Worm (Caenorhabditis elegans) whole organism, late embryonic: ENCODE results near the gene C50F4.12.

ENCODE experiments used
- C38D4.7 ChIP-seq: fragments of 200-800 bp; sonication (Bioruptor generic); optimal IDR thresholded peaks from 2 replicates; lab custom pipeline; 2018; ENCODE audit warnings: mild to moderate bottlenecking, missing genetic modification characterization, moderate library complexity, missing compliant biosample characterization
- F13H6.1 ChIP-seq: sonication (generic microtip); optimal IDR thresholded peaks from 2 replicates; lab custom pipeline; 2016; ENCODE audit warnings: missing genetic modification characterization, missing compliant biosample characterization
- T23F11.4 ChIP-seq: fragments of 200-800 bp; sonication (Bioruptor generic); optimal IDR thresholded peaks from 2 replicates; lab custom pipeline; 2018; ENCODE audit warnings: mild to moderate bottlenecking, missing genetic modification characterization, missing compliant biosample characterization
- Y22D7AL.16 ChIP-seq: sonication (generic microtip); optimal IDR thresholded peaks from 2 replicates; lab custom pipeline; 2016; ENCODE audit warnings: missing genetic modification characterization, missing compliant biosample characterization
- ahr-1 ChIP-seq: sonication (generic microtip); optimal IDR thresholded peaks from 2 replicates; lab custom pipeline; 2016; ENCODE audit warnings: missing genetic modification characterization, missing compliant biosample characterization
- ceh-18 ChIP-seq: sonication (generic microtip); optimal IDR thresholded peaks from 2 replicates; lab custom pipeline; 2016; ENCODE audit warnings: missing genetic modification characterization, missing compliant biosample characterization
- ceh-19 ChIP-seq: fragments of 200-800 bp; sonication (Bioruptor generic); optimal IDR thresholded peaks from 2 replicates; lab custom pipeline; 2018; ENCODE audit warnings: mild to moderate bottlenecking, missing genetic modification characterization, missing compliant biosample characterization
- ceh-2 ChIP-seq: sonication (generic microtip); optimal IDR thresholded peaks from 2 replicates; lab custom pipeline; 2016; ENCODE audit warnings: missing genotype, missing genetic modification characterization, missing compliant biosample characterization
- ceh-24 ChIP-seq: sonication (generic microtip); optimal IDR thresholded peaks from 2 replicates; lab custom pipeline; 2016; ENCODE audit warnings: mild to moderate bottlenecking, missing genetic modification characterization, missing compliant biosample characterization
- ceh-31 ChIP-seq: sonication (generic microtip); optimal IDR thresholded peaks from 2 replicates; lab custom pipeline; 2016; ENCODE audit warnings: missing genetic modification characterization, missing compliant biosample characterization
- ceh-34 ChIP-seq: sonication (generic microtip); optimal IDR thresholded peaks from 2 replicates; lab custom pipeline; 2016; ENCODE audit warnings: mild to moderate bottlenecking, missing genetic modification characterization, missing compliant biosample characterization
- ceh-45 ChIP-seq: fragments of 200-800 bp; sonication (Bioruptor generic); IDR thresholded peaks from 2 replicates; pipeline ENCODE4 v1.3.6; 2022; ENCODE audit warnings: missing genetic modification reagents, missing genetic modification characterization, missing compliant biosample characterization
- ceh-48 ChIP-seq: sonication (generic microtip); optimal IDR thresholded peaks from 2 replicates; lab custom pipeline; 2016; ENCODE audit warnings: missing genetic modification characterization, inconsistent platforms, missing compliant biosample characterization
- ceh-6 ChIP-seq: fragments of 200-800 bp; sonication (Bioruptor generic); optimal IDR thresholded peaks from 2 replicates; lab custom pipeline; 2018; ENCODE audit warnings: mild to moderate bottlenecking, missing genetic modification characterization, missing compliant biosample characterization
- ceh-9 ChIP-seq: sonication (generic microtip); optimal IDR thresholded peaks from 2 replicates; lab custom pipeline; 2016; ENCODE audit warnings: mild to moderate bottlenecking, missing genetic modification characterization, inconsistent platforms, missing compliant biosample characterization
- che-1 ChIP-seq: sonication (generic microtip); optimal IDR thresholded peaks from 2 replicates; lab custom pipeline; 2016; ENCODE audit warnings: mild to moderate bottlenecking, missing genetic modification characterization, missing compliant biosample characterization
- elt-2 ChIP-seq: sonication (generic microtip); optimal IDR thresholded peaks from 2 replicates; lab custom pipeline; 2016; ENCODE audit warnings: missing genetic modification reagents, missing genetic modification characterization, missing compliant biosample characterization
- fkh-6 ChIP-seq: sonication (generic microtip); optimal IDR thresholded peaks from 2 replicates; lab custom pipeline; 2016; ENCODE audit warnings: missing genetic modification characterization, missing compliant biosample characterization
- hlh-13 ChIP-seq: fragments of 200-800 bp; sonication (Bioruptor generic); optimal IDR thresholded peaks from 2 replicates; lab custom pipeline; 2018; ENCODE audit warnings: mild to moderate bottlenecking, missing genetic modification characterization, missing compliant biosample characterization
- hlh-6 ChIP-seq: sonication (generic microtip); optimal IDR thresholded peaks from 2 replicates; lab custom pipeline; 2016; ENCODE audit warnings: missing genotype, missing genetic modification characterization, missing compliant biosample characterization
- lin-11 ChIP-seq: fragments of 200-800 bp; sonication (Bioruptor generic); optimal IDR thresholded peaks from 2 replicates; lab custom pipeline; 2018; ENCODE audit warnings: mild to moderate bottlenecking, missing genetic modification characterization, missing compliant biosample characterization
- madf-2 ChIP-seq: sonication (generic microtip); optimal IDR thresholded peaks from 2 replicates; lab custom pipeline; 2017; ENCODE audit warnings: missing genetic modification characterization, missing compliant biosample characterization
- mec-3 ChIP-seq: sonication (generic microtip); optimal IDR thresholded peaks from 2 replicates; lab custom pipeline; 2016; ENCODE audit warnings: borderline replicate concordance, missing genetic modification characterization, missing compliant biosample characterization
- nhr-11 ChIP-seq: fragments of 150-350 bp; optimal IDR thresholded peaks from 2 replicates; lab custom pipeline; 2014; ENCODE audit warnings: missing biosample characterization, missing genetic modification characterization
- nhr-232 ChIP-seq: sonication (generic microtip); optimal IDR thresholded peaks from 2 replicates; lab custom pipeline; 2016; ENCODE audit warnings: missing genetic modification characterization, missing compliant biosample characterization
- npax-4 ChIP-seq: sonication (generic microtip); optimal IDR thresholded peaks from 2 replicates; lab custom pipeline; 2016; ENCODE audit warnings: missing genetic modification characterization, missing compliant biosample characterization
- odd-2 ChIP-seq: sonication (generic microtip); optimal IDR thresholded peaks from 2 replicates; lab custom pipeline; 2017; ENCODE audit warnings: antibody characterized with exemption, mild to moderate bottlenecking, missing genetic modification characterization, missing compliant biosample characterization
- pat-9 ChIP-seq: fragments of 200-800 bp; sonication (Bioruptor generic); optimal IDR thresholded peaks from 2 replicates; lab custom pipeline; 2018; ENCODE audit warnings: mild to moderate bottlenecking, missing genetic modification characterization, moderate library complexity, missing compliant biosample characterization
- pha-2 ChIP-seq: sonication (generic microtip); optimal IDR thresholded peaks from 2 replicates; lab custom pipeline; 2017; ENCODE audit warnings: mild to moderate bottlenecking, missing genetic modification characterization, missing compliant biosample characterization
- pqm-1 ChIP-seq: sonication (generic microtip); optimal IDR thresholded peaks from 2 replicates; lab custom pipeline; 2016; ENCODE audit warnings: missing genetic modification characterization, missing compliant biosample characterization
- ref-2 ChIP-seq: sonication (generic microtip); optimal IDR thresholded peaks from 2 replicates; lab custom pipeline; 2016; ENCODE audit warnings: missing genetic modification characterization, missing compliant biosample characterization
- rnt-1 ChIP-seq: sonication (generic microtip); optimal IDR thresholded peaks from 2 replicates; lab custom pipeline; 2016; ENCODE audit warnings: missing genetic modification characterization, missing compliant biosample characterization
- sdc-2 ChIP-seq: sonication (generic microtip); optimal IDR thresholded peaks from 2 replicates; lab custom pipeline; 2016; ENCODE audit warnings: missing genotype, missing genetic modification characterization, missing compliant biosample characterization
- sox-2 ChIP-seq: fragments of 200-800 bp; sonication (Bioruptor generic); IDR thresholded peaks from 2 replicates; pipeline ENCODE4 v1.3.6; 2022; ENCODE audit warnings: missing genetic modification reagents, missing genetic modification characterization, missing compliant biosample characterization
- sox-4 ChIP-seq: sonication (generic microtip); optimal IDR thresholded peaks from 2 replicates; lab custom pipeline; 2017; ENCODE audit warnings: mild to moderate bottlenecking, missing genetic modification characterization, inconsistent platforms, missing compliant biosample characterization
- syd-9 ChIP-seq: sonication (generic microtip); optimal IDR thresholded peaks from 2 replicates; lab custom pipeline; 2016; ENCODE audit warnings: mild to moderate bottlenecking, missing genetic modification characterization, moderate library complexity, missing compliant biosample characterization
- unc-3 ChIP-seq, 2 experiments: fragments of 200-800 bp in 1 of 2; sonication (Bioruptor generic) in 1 of 2; sonication (generic microtip) in 1 of 2; conservative IDR thresholded peaks in 1 of 2; optimal IDR thresholded peaks in 1 of 2; 2 replicates each; pipeline versions ENCODE4 v1.3.6 to Lab custom; 2016 to 2022; ENCODE audit warnings: missing compliant biosample characterization in 2 of 2, missing genetic modification characterization in 2 of 2, missing genetic modification reagents in 1 of 2
- unc-42 ChIP-seq: sonication (generic microtip); optimal IDR thresholded peaks from 2 replicates; lab custom pipeline; 2016; ENCODE audit warnings: missing genotype, missing genetic modification characterization, missing compliant biosample characterization
- unc-86 ChIP-seq: sonication (generic microtip); optimal IDR thresholded peaks from 2 replicates; lab custom pipeline; 2016; ENCODE audit warnings: missing genetic modification characterization, missing compliant biosample characterization
- ztf-16 ChIP-seq: sonication (generic microtip); optimal IDR thresholded peaks from 2 replicates; lab custom pipeline; 2017; ENCODE audit warnings: missing genetic modification characterization, missing compliant biosample characterization

The C50F4.12 gene

DNA sequence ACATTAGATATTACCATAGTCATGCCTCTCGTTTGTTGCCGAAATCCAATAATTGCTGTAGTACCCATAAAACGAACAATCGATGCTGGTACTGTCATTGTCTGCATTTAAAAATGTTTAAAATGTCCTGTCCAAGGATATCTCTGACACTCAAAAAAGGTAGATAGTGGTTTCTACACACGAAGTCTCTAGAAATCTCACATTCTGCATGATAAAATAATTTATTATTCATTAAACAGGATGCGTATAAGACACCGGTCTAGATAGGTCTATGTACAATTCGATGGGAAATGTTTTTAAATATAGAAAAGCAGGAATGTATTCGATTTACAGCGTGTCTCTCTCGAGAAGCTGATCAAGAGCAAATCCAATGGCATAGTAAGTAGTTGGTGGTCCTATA is at the start of gene C50F4.12:
Gene C50F4.12 (minus strand): TSS at position 101 of the 400 bp plus-strand sequence.
- TF ChIP-seq ahr-1 (tag; lab: Kevin White, UChicago) (no peak), pqm-1 (tag; lab: Kevin White, UChicago) (no peak), unc-86 (tag; lab: Kevin White, UChicago) (no peak), ceh-6 (no peak), che-1 (tag; lab: Kevin White, UChicago) (no peak), ztf-16 (tag; lab: Kevin White, UChicago) (no peak), syd-9 (tag; lab: Kevin White, UChicago) (no peak), mec-3 (tag; lab: Kevin White, UChicago) (no peak), ceh-19 (GFP tag; lab: Kevin White, UChicago) (no peak), lin-11 (tag; lab: Kevin White, UChicago) (no peak), rnt-1 (tag; lab: Kevin White, UChicago) (no peak), hlh-13 (GFP tag; lab: Kevin White, UChicago) (no peak), madf-2 (tag; lab: Kevin White, UChicago) (no peak), ceh-34 (tag; lab: Kevin White, UChicago) (no peak), hlh-6 (tag; lab: Kevin White, UChicago) (no peak), fkh-6 (no peak), T23F11.4 (GFP tag; lab: Kevin White, UChicago) (no peak), npax-4 (tag; lab: Kevin White, UChicago) (no peak), F13H6.1 (tag; lab: Kevin White, UChicago) (no peak)

DNA sequence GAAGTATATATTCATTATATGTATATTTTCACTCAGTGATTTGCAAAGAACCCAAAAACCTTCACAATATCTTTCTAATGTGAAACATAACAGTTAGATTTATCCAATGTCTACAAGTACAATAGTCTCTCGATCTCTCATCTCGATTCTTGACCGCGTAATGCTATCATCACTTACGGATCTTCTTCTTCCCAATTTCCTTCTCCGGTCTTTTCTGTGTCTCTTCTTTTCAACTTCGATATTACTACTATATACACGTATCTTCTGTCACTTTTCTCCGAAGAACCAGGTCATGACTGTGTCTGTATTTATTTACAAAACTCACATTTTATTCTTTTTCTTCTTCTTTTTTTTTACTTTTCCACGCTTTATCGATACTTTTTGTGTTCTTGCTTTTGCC is 49.0 kb upstream of the C50F4.12 start:
- TF ChIP-seq ceh-18 (tag; lab: Kevin White, UChicago), result no peak
- TF ChIP-seq ceh-45 (GFP tag; lab: Robert Waterston, UW), result no peak
- no peak for TF ChIP-seq ref-2 (tag; lab: Kevin White, UChicago)
- no peak for TF ChIP-seq lin-11 (tag; lab: Kevin White, UChicago)
- TF ChIP-seq madf-2 (tag; lab: Kevin White, UChicago), result no peak
- TF ChIP-seq sdc-2 (tag; lab: Kevin White, UChicago), result no peak

DNA sequence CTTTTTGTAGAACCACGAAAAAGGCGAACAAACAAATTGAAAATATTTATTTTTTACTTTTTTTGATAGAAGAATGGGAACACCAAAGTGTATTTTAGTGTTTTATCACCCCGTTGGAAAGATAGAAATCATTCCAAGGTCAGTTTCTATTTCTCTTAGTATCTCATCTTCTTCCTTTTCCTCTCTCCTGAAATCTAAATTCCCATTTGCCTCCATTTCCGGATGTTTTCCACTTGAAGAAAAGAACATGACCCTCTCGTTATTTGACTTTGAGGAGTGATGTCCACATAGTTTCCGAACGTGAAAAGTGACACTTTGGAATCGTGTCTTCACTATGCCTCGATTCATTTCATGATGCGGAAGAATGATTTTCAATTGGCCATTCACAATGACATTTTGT is 48.1 kb upstream of the C50F4.12 start:
- TF ChIP-seq che-1 (tag; lab: Kevin White, UChicago), result no peak
- TF ChIP-seq unc-3 (GFP tag; conservative IDR thresholded peaks at IDR 0.05; lab: Robert Waterston, UW), result no peak
- no peak for TF ChIP-seq unc-3 (tag; optimal IDR thresholded peaks at IDR 0.05; lab: Kevin White, UChicago)
- no peak for TF ChIP-seq C38D4.7 (GFP tag; lab: Kevin White, UChicago)
- TF ChIP-seq, all 69 proteins: peak for 0

DNA sequence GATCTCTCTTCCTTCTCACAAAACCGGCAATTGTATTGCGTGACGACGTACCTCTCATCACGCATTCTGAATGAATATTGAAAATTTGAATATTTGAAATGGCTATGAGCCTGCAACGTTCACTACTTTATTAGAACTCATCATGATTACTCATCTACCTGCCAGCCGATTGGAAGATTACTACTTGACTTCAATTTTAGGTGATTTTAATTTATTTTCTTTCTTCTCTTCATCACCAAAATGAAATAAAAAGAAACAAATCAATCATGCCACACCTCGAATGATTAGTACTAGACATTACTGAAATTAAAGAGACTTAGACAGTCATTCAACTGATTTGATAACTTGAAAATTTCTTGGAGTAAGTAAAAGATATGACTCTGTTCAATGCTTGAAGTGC is 44.7 kb upstream of the C50F4.12 start:
- TF ChIP-seq ceh-6, result no peak
- no peak for TF ChIP-seq ceh-2
- no peak for TF ChIP-seq Y22D7AL.16 (tag; lab: Kevin White, UChicago)
- no peak for TF ChIP-seq madf-2 (tag; lab: Kevin White, UChicago)
- TF ChIP-seq F13H6.1 (tag; lab: Kevin White, UChicago), result no peak
- no peak for TF ChIP-seq pat-9
- TF ChIP-seq nhr-11 (tag; lab: Kevin White, UChicago), result no peak
- TF ChIP-seq odd-2, result no peak
- no peak for TF ChIP-seq pha-2 (tag; lab: Kevin White, UChicago)
- TF ChIP-seq unc-42 (tag; lab: Kevin White, UChicago), result no peak
- TF ChIP-seq ceh-34 (tag; lab: Kevin White, UChicago), result no peak
- TF ChIP-seq ztf-16 (tag; lab: Kevin White, UChicago), result no peak

DNA sequence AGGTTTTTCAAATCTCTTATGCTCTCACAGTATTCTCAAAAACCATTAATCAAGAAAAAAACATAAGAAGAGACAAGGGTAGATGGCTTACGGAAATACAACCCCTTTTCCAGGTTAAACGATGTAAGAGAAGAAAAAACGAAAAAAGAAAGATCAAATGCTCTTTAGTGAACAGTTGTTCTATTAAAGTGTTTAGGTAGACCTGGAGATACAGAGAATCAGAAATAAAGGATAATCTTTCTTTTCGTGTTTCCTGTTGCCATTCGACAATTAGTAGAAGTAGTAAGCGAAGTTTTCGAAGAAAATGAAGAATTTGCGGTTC is 43.7 kb upstream of the C50F4.12 start, which contains the start of gene K09G1.1:
Gene K09G1.1 (plus strand): TSS at position 223 of the 322 bp plus-strand sequence.
- TF ChIP-seq ceh-45 (GFP tag; lab: Robert Waterston, UW), result no peak
- no peak for TF ChIP-seq F13H6.1 (tag; lab: Kevin White, UChicago)
- no peak for TF ChIP-seq ceh-2
- TF ChIP-seq unc-86 (tag; lab: Kevin White, UChicago), result no peak
- no peak for TF ChIP-seq ceh-9 (tag; lab: Kevin White, UChicago)
- no peak for TF ChIP-seq sox-2 (GFP tag; lab: Robert Waterston, UW)
- no peak for TF ChIP-seq ceh-18 (tag; lab: Kevin White, UChicago)
- TF ChIP-seq ceh-31 (tag; lab: Kevin White, UChicago), result no peak
- no peak for TF ChIP-seq ceh-48 (tag; lab: Kevin White, UChicago)
- TF ChIP-seq nhr-232 (tag; lab: Kevin White, UChicago), result no peak
- TF ChIP-seq ahr-1 (tag; lab: Kevin White, UChicago), result no peak
- TF ChIP-seq ceh-34 (tag; lab: Kevin White, UChicago), result no peak
- TF ChIP-seq hlh-6 (tag; lab: Kevin White, UChicago), result no peak
- no peak for TF ChIP-seq nhr-11 (tag; lab: Kevin White, UChicago)
- TF ChIP-seq odd-2, result no peak
- no peak for TF ChIP-seq ceh-24 (tag; lab: Kevin White, UChicago)
- TF ChIP-seq elt-2 (tag; lab: Kevin White, UChicago), result no peak
- TF ChIP-seq sox-4, result no peak
- no peak for TF ChIP-seq unc-42 (tag; lab: Kevin White, UChicago)
